Fruit fly (Drosophila melanogaster) whole organism, prepupa: Measurements from ENCODE around the gene slmb.

Experiments used
- Blimp-1 ChIP-seq: fragments of 200-800 bp; sonication (Bioruptor generic); optimal IDR thresholded peaks from 3 replicates; lab custom pipeline; 2017; ENCODE audit warnings: missing biosample characterization, missing genetic modification characterization, mild to moderate bottlenecking, moderate library complexity, missing genetic modification reagents
- CG10669 ChIP-seq: fragments of 200-800 bp; sonication (Bioruptor generic); optimal IDR thresholded peaks from 3 replicates; lab custom pipeline; 2018; ENCODE audit warnings: missing biosample characterization, mild to moderate bottlenecking, missing genetic modification characterization, moderate library complexity
- CG11762 ChIP-seq: fragments of 200-800 bp; sonication (Bioruptor generic); optimal IDR thresholded peaks from 3 replicates; lab custom pipeline; 2016; ENCODE audit warnings: missing biosample characterization, missing genetic modification characterization; ENCODE audit not compliant: insufficient read depth
- CG15336 ChIP-seq: fragments of 200-800 bp; sonication (Bioruptor generic); IDR thresholded peaks from 2 replicates; pipeline ENCODE4 v1.3.6; 2022; ENCODE audit warnings: missing biosample characterization, missing genetic modification characterization
- CG16779 ChIP-seq: fragments of 200-800 bp; sonication (Bioruptor generic); optimal IDR thresholded peaks from 3 replicates; lab custom pipeline; 2017; ENCODE audit warnings: missing biosample characterization, mild to moderate bottlenecking, missing genetic modification characterization
- CG31627 ChIP-seq: fragments of 200-800 bp; sonication (Bioruptor generic); optimal IDR thresholded peaks from 3 replicates; lab custom pipeline; 2016; ENCODE audit warnings: missing biosample characterization, missing genetic modification characterization
- CG32006 ChIP-seq: fragments of 200-800 bp; sonication (Bioruptor generic); optimal IDR thresholded peaks from 3 replicates; lab custom pipeline; 2017; ENCODE audit warnings: missing biosample characterization, mild to moderate bottlenecking, missing genetic modification characterization
- CG3919 ChIP-seq: fragments of 200-800 bp; sonication (Bioruptor generic); optimal IDR thresholded peaks from 3 replicates; lab custom pipeline; 2016; ENCODE audit warnings: missing biosample characterization, missing genetic modification characterization
- CG4318 ChIP-seq: fragments of 200-800 bp; sonication (Bioruptor generic); optimal IDR thresholded peaks from 3 replicates; lab custom pipeline; 2017; ENCODE audit warnings: missing biosample characterization, mild to moderate bottlenecking, missing genetic modification characterization
- CG6163 ChIP-seq: fragments of 200-800 bp; sonication (Bioruptor generic); IDR thresholded peaks from 3 replicates; pipeline ENCODE4 v1.3.6; 2022; ENCODE audit warnings: missing biosample characterization, missing genetic modification characterization
- CG6276 ChIP-seq: fragments of 200-800 bp; sonication (Bioruptor generic); optimal IDR thresholded peaks from 2 replicates; lab custom pipeline; 2017; ENCODE audit warnings: missing biosample characterization, mild to moderate bottlenecking, missing genetic modification characterization
- CG6808 ChIP-seq: fragments of 200-800 bp; sonication (Bioruptor generic); optimal IDR thresholded peaks from 3 replicates; lab custom pipeline; 2017; ENCODE audit warnings: missing biosample characterization, missing genetic modification characterization, mild to moderate bottlenecking, moderate library complexity, missing genetic modification reagents
- CG6854 ChIP-seq: fragments of 200-800 bp; sonication (Bioruptor generic); optimal IDR thresholded peaks from 2 replicates; lab custom pipeline; 2017; ENCODE audit warnings: missing biosample characterization, mild to moderate bottlenecking, missing genetic modification characterization
- CG7368 ChIP-seq: fragments of 200-800 bp; sonication (Bioruptor generic); optimal IDR thresholded peaks from 3 replicates; lab custom pipeline; 2016; ENCODE audit warnings: missing biosample characterization, missing genetic modification characterization
- CG8319 ChIP-seq: fragments of 200-800 bp; sonication (Bioruptor generic); optimal IDR thresholded peaks from 3 replicates; lab custom pipeline; 2016; ENCODE audit warnings: missing biosample characterization, missing genetic modification characterization
- CG8632 ChIP-seq: fragments of 200-800 bp; sonication (Bioruptor generic); optimal IDR thresholded peaks from 3 replicates; lab custom pipeline; 2016; ENCODE audit warnings: missing biosample characterization, missing genetic modification characterization
- CG9139 ChIP-seq: fragments of 200-800 bp; sonication (Bioruptor generic); optimal IDR thresholded peaks from 3 replicates; lab custom pipeline; 2017; ENCODE audit warnings: missing biosample characterization, mild to moderate bottlenecking, missing genetic modification characterization
- Eip75B ChIP-seq: fragments of 200-800 bp; sonication (Bioruptor generic); optimal IDR thresholded peaks from 3 replicates; lab custom pipeline; 2016; ENCODE audit warnings: missing biosample characterization, missing genetic modification characterization
- Eip78C ChIP-seq: fragments of 200-800 bp; sonication (Bioruptor generic); peaks from one replicate; lab custom pipeline; 2016; ENCODE audit warnings: missing biosample characterization, missing genetic modification characterization
- Eip93F ChIP-seq: fragments of 200-800 bp; sonication (Bioruptor generic); optimal IDR thresholded peaks from 2 replicates; lab custom pipeline; 2016; ENCODE audit warnings: missing biosample characterization, mild to moderate bottlenecking, missing genetic modification characterization
- Ets21C ChIP-seq: fragments of 200-800 bp; sonication (Bioruptor generic); optimal IDR thresholded peaks from 3 replicates; lab custom pipeline; 2016; ENCODE audit warnings: missing biosample characterization, missing genetic modification characterization
- Ets96B ChIP-seq: fragments of 200-800 bp; optimal IDR thresholded peaks from 2 replicates; lab custom pipeline; 2019; ENCODE audit warnings: missing biosample characterization, mild to moderate bottlenecking, missing genetic modification characterization, moderate library complexity
- Hr4 ChIP-seq: fragments of 200-800 bp; sonication (Bioruptor generic); optimal IDR thresholded peaks from 3 replicates; lab custom pipeline; 2016; ENCODE audit warnings: missing biosample characterization, missing genetic modification characterization
- Lpt ChIP-seq: fragments of 200-800 bp; sonication (Bioruptor generic); optimal IDR thresholded peaks from 3 replicates; lab custom pipeline; 2016; ENCODE audit warnings: missing biosample characterization, missing genetic modification characterization
- Sox102F ChIP-seq: fragments of 200-800 bp; sonication (Bioruptor generic); optimal IDR thresholded peaks from 2 replicates; lab custom pipeline; 2016; ENCODE audit warnings: missing biosample characterization, mild to moderate bottlenecking, missing genetic modification characterization
- Sox14 ChIP-seq: fragments of 200-800 bp; sonication (Bioruptor generic); optimal IDR thresholded peaks from 3 replicates; lab custom pipeline; 2016; ENCODE audit warnings: missing biosample characterization, missing genetic modification characterization
- achi ChIP-seq: fragments of 200-800 bp; sonication (Bioruptor generic); optimal IDR thresholded peaks from 3 replicates; lab custom pipeline; 2016; ENCODE audit warnings: missing biosample characterization, missing genetic modification characterization
- acj6 ChIP-seq: fragments of 200-800 bp; sonication (Bioruptor generic); optimal IDR thresholded peaks from 3 replicates; lab custom pipeline; 2016; ENCODE audit warnings: missing biosample characterization, missing genetic modification characterization
- eg ChIP-seq: fragments of 200-800 bp; sonication (Bioruptor generic); IDR thresholded peaks from 3 replicates; pipeline ENCODE4 v1.3.6; 2022; ENCODE audit warnings: missing biosample characterization, missing genetic modification characterization
- esn ChIP-seq: fragments of 200-800 bp; sonication (Bioruptor generic); optimal IDR thresholded peaks from 2 replicates; lab custom pipeline; 2016; ENCODE audit warnings: missing biosample characterization, mild to moderate bottlenecking, missing genetic modification characterization, moderate library complexity
- fd85E ChIP-seq: fragments of 200-800 bp; sonication (Bioruptor generic); optimal IDR thresholded peaks from 3 replicates; lab custom pipeline; 2016; ENCODE audit warnings: missing biosample characterization, missing genetic modification characterization
- fkh ChIP-seq: fragments of 200-800 bp; sonication (Bioruptor generic); optimal IDR thresholded peaks from 3 replicates; lab custom pipeline; 2017; ENCODE audit warnings: missing biosample characterization, mild to moderate bottlenecking, missing genetic modification characterization, moderate library complexity
- lz ChIP-seq: fragments of 200-800 bp; sonication (Bioruptor generic); optimal IDR thresholded peaks from 3 replicates; lab custom pipeline; 2016; ENCODE audit warnings: missing biosample characterization, missing genetic modification characterization
- net ChIP-seq: fragments of 200-800 bp; sonication (Bioruptor generic); optimal IDR thresholded peaks from 3 replicates; lab custom pipeline; 2016; ENCODE audit warnings: missing biosample characterization, missing genetic modification characterization
- pdm3 ChIP-seq: fragments of 200-800 bp; sonication (Bioruptor generic); optimal IDR thresholded peaks from 3 replicates; lab custom pipeline; 2016; ENCODE audit warnings: missing biosample characterization, missing genetic modification characterization
- salr ChIP-seq, 2 experiments: fragments of 200-800 bp; sonication (Bioruptor generic); optimal IDR thresholded peaks; 3 replicates each; lab custom pipeline; 2016 to 2018; ENCODE audit warnings: missing biosample characterization in 2 of 2, missing genetic modification characterization in 2 of 2, mild to moderate bottlenecking in 1 of 2
- svp ChIP-seq: fragments of 200-800 bp; sonication (Bioruptor generic); peaks from one replicate; lab custom pipeline; 2016; ENCODE audit warnings: missing biosample characterization, missing genetic modification characterization
- topi ChIP-seq: fragments of 200-800 bp; sonication (Bioruptor generic); optimal IDR thresholded peaks from 3 replicates; lab custom pipeline; 2016; ENCODE audit warnings: missing biosample characterization, missing genetic modification characterization
- vri ChIP-seq: fragments of 200-800 bp; sonication (Bioruptor generic); optimal IDR thresholded peaks from 3 replicates; lab custom pipeline; 2016; ENCODE audit warnings: missing biosample characterization, mild to moderate bottlenecking, missing genetic modification characterization

The slmb gene

dm6 chr3R:21156572-21157480 is 29.5 kb upstream of the slmb start:
- no peak for TF ChIP-seq pdm3
- TF ChIP-seq vri (GFP tag; lab: Kevin White, UChicago): peak; percentile 76
- TF ChIP-seq achi (GFP tag; lab: Kevin White, UChicago): no peak
- TF ChIP-seq CG6854 (GFP tag; lab: Kevin White, UChicago): peak; percentile 14
- peak; percentile 17 for TF ChIP-seq CG9139 (GFP tag; lab: Kevin White, UChicago)
- peak; percentile 4 for TF ChIP-seq CG16779 (tag; lab: Kevin White, UChicago)
- no peak for TF ChIP-seq CG32006 (GFP tag; lab: Kevin White, UChicago)
- peak; percentile 55 for TF ChIP-seq fkh (GFP tag; lab: Kevin White, UChicago)
- peak; percentile 60 for TF ChIP-seq Eip78C (GFP tag; lab: Kevin White, UChicago)
- no peak for TF ChIP-seq CG10669 (GFP tag; lab: Kevin White, UChicago)
- peak; percentile 43 for TF ChIP-seq Sox14 (GFP tag; lab: Kevin White, UChicago)
- TF ChIP-seq Eip93F (GFP tag; lab: Kevin White, UChicago): peak; percentile 43
- no peak for TF ChIP-seq CG11762
- TF ChIP-seq, all 60 proteins: peak for 8

dm6 chr3R:21155931-21156488 is 28.7 kb upstream of the slmb start:
- TF ChIP-seq acj6 (GFP tag; lab: Kevin White, UChicago): no peak
- TF ChIP-seq CG32006 (GFP tag; lab: Kevin White, UChicago): no peak
- TF ChIP-seq CG31627 (GFP tag; lab: Kevin White, UChicago): peak; percentile 26
- TF ChIP-seq lz (GFP tag; lab: Kevin White, UChicago): peak; percentile 3
- TF ChIP-seq CG8632: peak; percentile 6
- TF ChIP-seq svp (GFP tag; lab: Kevin White, UChicago): peak; percentile 74
- TF ChIP-seq, all 60 proteins: peak for 4

- peak; percentile 72 for TF ChIP-seq Eip78C (GFP tag; lab: Kevin White, UChicago)
- TF ChIP-seq CG3919 (GFP tag; lab: Kevin White, UChicago): no peak
- TF ChIP-seq CG4318 (GFP tag; lab: Kevin White, UChicago): no peak
- TF ChIP-seq eg (GFP tag; lab: Robert Waterston, UW): 0 out of 3 replicates have a peak, but pooled peaks have one; percentile 32
Measured at dm6 chr3R:21154130-21154529, 26.8 kb upstream of the slmb start.

- peak; percentile 40 for TF ChIP-seq Eip75B (GFP tag; lab: Kevin White, UChicago)
- peak; percentile 91 for TF ChIP-seq CG9139 (GFP tag; lab: Kevin White, UChicago)
- no peak for TF ChIP-seq CG4318 (GFP tag; lab: Kevin White, UChicago)
- TF ChIP-seq CG7368 (GFP tag; lab: Kevin White, UChicago): peak; percentile 73
- peak; percentile 75 for TF ChIP-seq CG8632
- peak; percentile 95 for TF ChIP-seq eg (GFP tag; lab: Robert Waterston, UW)
- peak; percentile 40 for TF ChIP-seq CG8319
- peak; percentile 47 to 75 for TF ChIP-seq salr (GFP tag; optimal IDR thresholded peaks at IDR 0.05; lab: Kevin White, UChicago)
- peak; percentile 76 for TF ChIP-seq CG10669 (GFP tag; lab: Kevin White, UChicago)
- TF ChIP-seq fd85E (GFP tag; lab: Kevin White, UChicago): peak; percentile 79
- peak; percentile 97 for TF ChIP-seq CG6854 (GFP tag; lab: Kevin White, UChicago)
- peak; percentile 92 for TF ChIP-seq vri (GFP tag; lab: Kevin White, UChicago)
- TF ChIP-seq Ets21C (GFP tag; lab: Kevin White, UChicago): no peak
- TF ChIP-seq CG11762: peak; percentile 53
- TF ChIP-seq net: peak; percentile 86
- TF ChIP-seq CG15336 (GFP tag; lab: Robert Waterston, UW): peak; percentile 95
- peak; percentile 67 for TF ChIP-seq topi (GFP tag; lab: Kevin White, UChicago)
- no peak for TF ChIP-seq lz (GFP tag; lab: Kevin White, UChicago)
- peak; percentile 35 for TF ChIP-seq acj6 (GFP tag; lab: Kevin White, UChicago)
- peak; percentile 62 for TF ChIP-seq CG32006 (GFP tag; lab: Kevin White, UChicago)
- TF ChIP-seq Hr4 (GFP tag; lab: Kevin White, UChicago): peak; percentile 61
- TF ChIP-seq CG6808: peak; percentile 93
- peak; percentile 87 for TF ChIP-seq Sox102F (GFP tag; lab: Kevin White, UChicago)
- TF ChIP-seq Ets96B: peak; percentile 76
- TF ChIP-seq CG6163: peak; percentile 97
- TF ChIP-seq Eip93F (GFP tag; lab: Kevin White, UChicago): peak; percentile 91
- TF ChIP-seq Lpt (GFP tag; lab: Kevin White, UChicago): peak; percentile 87
- TF ChIP-seq CG31627 (GFP tag; lab: Kevin White, UChicago): no peak
- peak; percentile 98 for TF ChIP-seq CG6276 (GFP tag; lab: Kevin White, UChicago)
- TF ChIP-seq Eip78C (GFP tag; lab: Kevin White, UChicago): peak; percentile 91
- TF ChIP-seq Blimp-1 (GFP tag; lab: Kevin White, UChicago): peak; percentile 76
- TF ChIP-seq Sox14 (GFP tag; lab: Kevin White, UChicago): peak; percentile 47
- TF ChIP-seq esn (GFP tag; lab: Kevin White, UChicago): peak; percentile 59
Measured at dm6 chr3R:21152856-21153278, 25.6 kb upstream of the slmb start.
